Fruit fly (Drosophila melanogaster): ENCODE measurements around the gene CenG1A.

The CenG1A gene

dm6 chr2L:13878801-13879200, 43.4 kb downstream of the CenG1A start (continued):
- peak; percentile 20 for TF ChIP-seq CG17359 (tag; optimal IDR thresholded peaks at IDR 0.05)
- peak; percentile 4 for TF ChIP-seq kay (GFP tag; optimal IDR thresholded peaks at IDR 0.05)
- peak in 1 of 3 experiments; percentile 47 for TF ChIP-seq Stat92E (GFP tag; optimal IDR thresholded peaks at IDR 0.05)
- peak; percentile 42 for TF ChIP-seq CG17385 (GFP tag; optimal IDR thresholded peaks at IDR 0.05)
- no peak for TF ChIP-seq CG3407 (GFP tag; optimal IDR thresholded peaks at IDR 0.05)
- peak; percentile 25 for TF ChIP-seq grau (tag; optimal IDR thresholded peaks at IDR 0.05)
- TF ChIP-seq CG10274 (GFP tag; optimal IDR thresholded peaks at IDR 0.05): no peak
- TF ChIP-seq Med (GFP tag): peak; percentile 94
- TF ChIP-seq ara (GFP tag; IDR thresholded peaks at IDR 0.05): 0 out of 2 replicates have a peak, but pooled peaks have one; percentile 8
- no peak for TF ChIP-seq Myb (GFP tag; optimal IDR thresholded peaks at IDR 0.05)
- TF ChIP-seq TFAM (GFP tag; optimal IDR thresholded peaks at IDR 0.05): no peak
- TF ChIP-seq dysf (GFP tag; IDR thresholded peaks at IDR 0.05): no peak
- TF ChIP-seq ken (GFP tag; IDR thresholded peaks at IDR 0.05): no peak; the same call in 2 of the 3 replicates
- TF ChIP-seq her (GFP tag; optimal IDR thresholded peaks at IDR 0.05): peak; percentile 43
- TF ChIP-seq CG8478 (optimal IDR thresholded peaks at IDR 0.05): no peak
- no peak for TF ChIP-seq dm (GFP tag; optimal IDR thresholded peaks at IDR 0.05)
- TF ChIP-seq Opbp (GFP tag; IDR thresholded peaks at IDR 0.05; ENCODE audit: partially characterized antibody): peak; percentile 71
- no peak for TF ChIP-seq Hr3 (GFP tag; optimal IDR thresholded peaks at IDR 0.05)
- peak; percentile 29 for TF ChIP-seq Nf-YC (tag; optimal IDR thresholded peaks at IDR 0.05)
- no peak for TF ChIP-seq sqz (GFP tag; optimal IDR thresholded peaks at IDR 0.05)
- no peak for TF ChIP-seq usp (GFP tag; optimal IDR thresholded peaks at IDR 0.05)
- no peak for TF ChIP-seq CG43689 (GFP tag; IDR thresholded peaks at IDR 0.05)
- no peak for TF ChIP-seq CG31365 (tag; optimal IDR thresholded peaks at IDR 0.05)
- TF ChIP-seq scrt (GFP tag; optimal IDR thresholded peaks at IDR 0.05): peak; percentile 55
- peak; percentile 64 for TF ChIP-seq Atf6 (GFP tag; IDR thresholded peaks at IDR 0.05)
- peak; percentile 16 for TF ChIP-seq HLH54F (GFP tag; optimal IDR thresholded peaks at IDR 0.05)
- no peak for TF ChIP-seq ssp (GFP tag; IDR thresholded peaks at IDR 0.05)
- peak; percentile 41; the same call in 1 of the 3 replicates for TF ChIP-seq otp (GFP tag; IDR thresholded peaks at IDR 0.05)
- TF ChIP-seq CG14965 (GFP tag; optimal IDR thresholded peaks at IDR 0.05; ENCODE audit: borderline replicate concordance): no peak
- TF ChIP-seq CG18619 (GFP tag; optimal IDR thresholded peaks at IDR 0.05): no peak
- no peak for TF ChIP-seq CG17568 (GFP tag; optimal IDR thresholded peaks at IDR 0.05)
- TF ChIP-seq ems (GFP tag; optimal IDR thresholded peaks at IDR 0.05): peak; percentile 20
- 0 out of 3 replicates have a peak, but pooled peaks have one; percentile 46 for TF ChIP-seq CG11695 (GFP tag; IDR thresholded peaks at IDR 0.05)
- no peak for TF ChIP-seq CG8290 (GFP tag; optimal IDR thresholded peaks at IDR 0.05)
- TF ChIP-seq CG8290 (tag; optimal IDR thresholded peaks at IDR 0.05): peak in 1 of 2 experiments; percentile 74
- TF ChIP-seq ash1 (GFP tag; optimal IDR thresholded peaks at IDR 0.05): peak; percentile 58
- peak; percentile 17 for TF ChIP-seq Mad (GFP tag; optimal IDR thresholded peaks at IDR 0.05)
- TF ChIP-seq CG11504 (tag; optimal IDR thresholded peaks at IDR 0.05): peak; percentile 8
- TF ChIP-seq CG10267 (tag; optimal IDR thresholded peaks at IDR 0.05): no peak
- no peak for TF ChIP-seq CG18262 (tag; optimal IDR thresholded peaks at IDR 0.05)
- TF ChIP-seq cato (GFP tag; optimal IDR thresholded peaks at IDR 0.05; ENCODE audit: borderline replicate concordance): no peak
- no peak for TF ChIP-seq CG10462 (GFP tag; optimal IDR thresholded peaks at IDR 0.05)
- no peak for TF ChIP-seq klu (GFP tag; IDR thresholded peaks at IDR 0.05)
- TF ChIP-seq lilli (GFP tag; optimal IDR thresholded peaks at IDR 0.05): no peak
- TF ChIP-seq pb (GFP tag; optimal IDR thresholded peaks at IDR 0.05): peak; percentile 14
- peak; percentile 25 for TF ChIP-seq B-H2 (GFP tag; optimal IDR thresholded peaks at IDR 0.05)
- TF ChIP-seq Gug (GFP tag; IDR thresholded peaks at IDR 0.05): peak; percentile 33; the same call in 1 of the 4 replicates
- TF ChIP-seq h (optimal IDR thresholded peaks at IDR 0.05): no peak
- peak in 1 of 2 experiments; percentile 7 for TF ChIP-seq eve (GFP tag; optimal IDR thresholded peaks at IDR 0.05)
- TF ChIP-seq Max (GFP tag; optimal IDR thresholded peaks at IDR 0.05): no peak
- 0 out of 3 replicates have a peak, but pooled peaks have one; percentile 12 for TF ChIP-seq CG7357 (GFP tag; IDR thresholded peaks at IDR 0.05)
- TF ChIP-seq CG6813 (GFP tag; optimal IDR thresholded peaks at IDR 0.05): peak; percentile 50

Data from whole organism, embryonic.